Worm (Caenorhabditis elegans): Measurements from ENCODE around the gene rbg-1.

The rbg-1 gene

ce11 chrX:14983274-14983673, at the start of gene rbg-1:
Gene rbg-1 (plus strand): TSS chrX:14983533.
- TF ChIP-seq lsy-2 (tag; optimal IDR thresholded peaks at IDR 0.05) (peak; percentile 33 to 75), sma-3 (GFP tag; optimal IDR thresholded peaks at IDR 0.05) (peak; percentile 59), unc-39 (tag; optimal IDR thresholded peaks at IDR 0.05) (no peak), crh-2 (tag; optimal IDR thresholded peaks at IDR 0.05) (peak; percentile 96), gmeb-1 (tag; optimal IDR thresholded peaks at IDR 0.05) (peak; percentile 52), fos-1 (tag; optimal IDR thresholded peaks at IDR 0.05) (peak; percentile 79), zag-1 (tag; optimal IDR thresholded peaks at IDR 0.05) (peak; percentile 23), ztf-4 (tag; optimal IDR thresholded peaks at IDR 0.05) (peak; percentile 21), unc-55 (GFP tag; optimal IDR thresholded peaks at IDR 0.05) (peak; percentile 72), nhr-6 (tag; optimal IDR thresholded peaks at IDR 0.05) (peak; percentile 64), sem-4 (tag; optimal IDR thresholded peaks at IDR 0.05) (peak; percentile 18), C34F6.9 (tag; optimal IDR thresholded peaks at IDR 0.05) (peak; percentile 93), lin-13 (GFP tag; optimal IDR thresholded peaks at IDR 0.05) (peak; percentile 75), nhr-25 (tag; optimal IDR thresholded peaks at IDR 0.05) (peak; percentile 61), nhr-21 (tag; optimal IDR thresholded peaks at IDR 0.05) (peak; percentile 30), ztf-1 (GFP tag; conservative IDR thresholded peaks at IDR 0.05) (no peak), nhr-129 (tag; optimal IDR thresholded peaks at IDR 0.05) (peak; percentile 92), lin-11 (tag; optimal IDR thresholded peaks at IDR 0.05) (peak; percentile 66), Y55F3AM.14 (GFP tag; optimal IDR thresholded peaks at IDR 0.05) (no peak), blmp-1 (tag; optimal IDR thresholded peaks at IDR 0.05; ENCODE audit: insufficient read depth) (no peak), F13H6.1 (tag; optimal IDR thresholded peaks at IDR 0.05) (peak; percentile 48), mdl-1 (tag; optimal IDR thresholded peaks at IDR 0.05) (peak in 1 of 2 experiments; percentile 28), R02D3.7 (tag; optimal IDR thresholded peaks at IDR 0.05) (no peak), snpc-4 (tag; optimal IDR thresholded peaks at IDR 0.05) (peak; percentile 56), sma-9 (GFP tag; optimal IDR thresholded peaks at IDR 0.05) (peak; percentile 64), sma-9 (tag; optimal IDR thresholded peaks at IDR 0.05) (no peak)

- TF ChIP-seq nhr-12 (tag; optimal IDR thresholded peaks at IDR 0.05) (no peak), nhr-237 (tag; optimal IDR thresholded peaks at IDR 0.05) (no peak), snpc-4 (tag; optimal IDR thresholded peaks at IDR 0.05) (peak; percentile 87)
Measured at ce11 chrX:14938188-14938587, 45.1 kb upstream of the rbg-1 start.

- TF ChIP-seq F13H6.1 (tag; optimal IDR thresholded peaks at IDR 0.05) (no peak), aly-2 (tag; optimal IDR thresholded peaks at IDR 0.05) (no peak), nhr-21 (tag; optimal IDR thresholded peaks at IDR 0.05) (no peak), fos-1 (tag; optimal IDR thresholded peaks at IDR 0.05) (no peak), ama-1 (optimal IDR thresholded peaks at IDR 0.05) (no peak), R02D3.7 (tag; optimal IDR thresholded peaks at IDR 0.05) (no peak), nhr-10 (tag; optimal IDR thresholded peaks at IDR 0.05) (no peak), nhr-11 (tag; optimal IDR thresholded peaks at IDR 0.05) (no peak), mbf-1 (tag; optimal IDR thresholded peaks at IDR 0.05) (no peak), peb-1 (tag; optimal IDR thresholded peaks at IDR 0.05) (no peak), nhr-6 (tag; optimal IDR thresholded peaks at IDR 0.05) (no peak), unc-62 (GFP tag; optimal IDR thresholded peaks at IDR 0.05) (no peak), nhr-25 (tag; optimal IDR thresholded peaks at IDR 0.05) (no peak)
Measured at ce11 chrX:14946217-14946463, 37.2 kb upstream of the rbg-1 start, which contains the start of gene mrp-5. Gene mrp-5 (minus strand): TSS chrX:14946317.

ce11 chrX:14946464-14947354, 36.6 kb upstream of the rbg-1 start:
- TF ChIP-seq nhr-21 (tag; optimal IDR thresholded peaks at IDR 0.05): peak; percentile 19
- no peak for TF ChIP-seq lin-11 (tag; optimal IDR thresholded peaks at IDR 0.05)
- TF ChIP-seq gmeb-1 (tag; optimal IDR thresholded peaks at IDR 0.05): peak; percentile 60
- no peak for TF ChIP-seq nhr-11 (tag; optimal IDR thresholded peaks at IDR 0.05)
- TF ChIP-seq fos-1 (tag; optimal IDR thresholded peaks at IDR 0.05): peak; percentile 83
- peak; percentile 49 for TF ChIP-seq F13H6.1 (tag; optimal IDR thresholded peaks at IDR 0.05)
- no peak for TF ChIP-seq egl-27 (tag; optimal IDR thresholded peaks at IDR 0.05)
- TF ChIP-seq skn-1 (tag; optimal IDR thresholded peaks at IDR 0.05): peak; percentile 26
- TF ChIP-seq lsy-2 (tag; optimal IDR thresholded peaks at IDR 0.05): peak in 1 of 2 experiments; percentile 43
- no peak for TF ChIP-seq peb-1 (tag; optimal IDR thresholded peaks at IDR 0.05)
- peak; percentile 99 for TF ChIP-seq nhr-129 (tag; optimal IDR thresholded peaks at IDR 0.05)
- TF ChIP-seq C34F6.9 (tag; optimal IDR thresholded peaks at IDR 0.05): peak; percentile 45
- no peak for TF ChIP-seq Y55F3AM.14 (GFP tag; optimal IDR thresholded peaks at IDR 0.05)
- no peak for TF ChIP-seq alr-1 (tag; optimal IDR thresholded peaks at IDR 0.05)
- TF ChIP-seq nhr-25 (tag; optimal IDR thresholded peaks at IDR 0.05): peak; percentile 39
- TF ChIP-seq sma-3 (GFP tag; optimal IDR thresholded peaks at IDR 0.05): peak; percentile 14
- TF ChIP-seq nhr-77 (tag; optimal IDR thresholded peaks at IDR 0.05): no peak
- TF ChIP-seq aly-2 (tag; optimal IDR thresholded peaks at IDR 0.05): no peak
- peak; percentile 70 for TF ChIP-seq crh-2 (tag; optimal IDR thresholded peaks at IDR 0.05)
- no peak for TF ChIP-seq zag-1 (tag; optimal IDR thresholded peaks at IDR 0.05)
- no peak for TF ChIP-seq nhr-237 (tag; optimal IDR thresholded peaks at IDR 0.05)
- peak; percentile 36 for TF ChIP-seq unc-55 (GFP tag; optimal IDR thresholded peaks at IDR 0.05)
- TF ChIP-seq R02D3.7 (tag; optimal IDR thresholded peaks at IDR 0.05): no peak
- TF ChIP-seq nhr-12 (tag; optimal IDR thresholded peaks at IDR 0.05): no peak
- TF ChIP-seq elt-3 (tag; optimal IDR thresholded peaks at IDR 0.05): no peak
- peak; percentile 53 for TF ChIP-seq sma-9 (GFP tag; optimal IDR thresholded peaks at IDR 0.05)
- TF ChIP-seq sma-9 (tag; optimal IDR thresholded peaks at IDR 0.05): no peak
- no peak for TF ChIP-seq blmp-1 (tag; optimal IDR thresholded peaks at IDR 0.05; ENCODE audit: insufficient read depth)

Data from whole organism, L2 larva.